Fruit fly (Drosophila melanogaster): ENCODE results near the gene rdhB.

rdhB gene

DNA sequence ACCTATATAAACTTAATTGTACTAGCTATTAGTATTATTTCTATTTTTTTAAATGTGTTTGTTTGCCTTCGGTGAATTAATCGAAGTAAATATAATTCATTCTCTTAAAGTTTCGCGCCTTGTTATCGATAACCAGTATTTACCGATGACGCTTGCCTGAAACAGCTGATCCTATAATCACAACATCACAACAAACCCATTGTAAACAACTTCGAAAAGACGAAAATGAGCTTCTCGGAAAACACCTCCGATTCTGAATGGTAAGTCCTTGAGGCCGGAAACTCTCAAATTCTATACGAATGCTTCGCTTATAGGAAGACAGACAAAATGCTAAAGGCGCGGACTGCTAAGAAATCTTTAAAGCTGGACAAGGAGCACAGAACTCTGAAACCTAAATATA, 28.4 kb downstream of the rdhB start, which contains the start of gene CG34149:
Gene CG34149, plus strand, starts transcription at position 187 of the 400 bp plus-strand sequence.
- TF ChIP-seq Dll (optimal IDR thresholded peaks at IDR 0.05) (no peak), usp (GFP tag; optimal IDR thresholded peaks at IDR 0.05) (no peak), CG8478 (optimal IDR thresholded peaks at IDR 0.05) (no peak), psq (optimal IDR thresholded peaks at IDR 0.05) (no peak), pan (optimal IDR thresholded peaks at IDR 0.05) (no peak), EcR (GFP tag; optimal IDR thresholded peaks at IDR 0.05) (no peak)

DNA sequence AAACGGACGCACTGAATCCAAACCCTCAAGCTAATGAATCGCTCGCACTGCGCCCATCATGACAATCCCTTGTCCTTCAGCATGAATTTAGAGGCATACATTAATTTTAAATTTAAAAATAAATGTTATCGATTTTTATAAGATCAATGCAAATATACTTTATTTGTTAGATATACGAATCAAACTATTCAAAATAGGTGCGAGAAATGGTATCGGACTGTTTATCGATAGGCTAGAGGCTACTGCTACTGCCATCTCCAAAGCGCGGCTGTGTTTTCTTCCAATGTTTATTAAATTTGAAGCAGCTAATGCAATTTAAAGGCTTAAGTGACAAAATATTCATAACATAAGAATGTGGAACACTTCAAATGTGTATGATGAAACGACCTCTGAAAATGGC, 29.6 kb downstream of the rdhB start, which contains the start of gene CG43342:
Gene CG43342, plus strand, starts transcription at position 264 of the 400 bp plus-strand sequence.
- no peak for TF ChIP-seq Dll (optimal IDR thresholded peaks at IDR 0.05)
- no peak for TF ChIP-seq pan (optimal IDR thresholded peaks at IDR 0.05)
- no peak for TF ChIP-seq CG8478 (optimal IDR thresholded peaks at IDR 0.05)
- TF ChIP-seq psq (optimal IDR thresholded peaks at IDR 0.05), result no peak
- no peak for TF ChIP-seq usp (GFP tag; optimal IDR thresholded peaks at IDR 0.05)
- no peak for TF ChIP-seq EcR (GFP tag; optimal IDR thresholded peaks at IDR 0.05)

DNA sequence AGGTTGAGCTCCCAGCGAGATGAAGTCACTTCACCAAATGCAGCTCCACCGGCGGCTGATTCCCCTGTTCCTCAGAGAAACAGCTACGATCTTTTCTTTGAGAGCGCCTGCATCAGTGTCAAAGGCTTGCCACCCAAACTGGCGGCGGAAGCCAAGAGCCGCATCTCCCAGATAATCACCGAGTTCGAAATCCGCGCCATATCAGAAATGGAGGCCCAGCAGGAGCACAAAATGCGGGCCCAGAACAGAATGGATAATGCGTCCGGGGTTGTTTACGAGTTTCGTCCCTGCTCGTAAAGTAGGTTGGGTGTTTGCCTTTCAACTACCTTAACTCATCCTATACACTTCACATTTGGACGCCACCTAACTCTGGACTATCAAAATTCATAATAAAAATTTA, 30.2 kb downstream of the rdhB start, which contains the start of gene Gpdh3:
Gene Gpdh3, plus strand, starts transcription at position 301 of the 400 bp plus-strand sequence.
- TF ChIP-seq pan (optimal IDR thresholded peaks at IDR 0.05) (no peak), usp (GFP tag; optimal IDR thresholded peaks at IDR 0.05) (no peak), EcR (GFP tag; optimal IDR thresholded peaks at IDR 0.05) (no peak), CG8478 (optimal IDR thresholded peaks at IDR 0.05) (no peak)

DNA sequence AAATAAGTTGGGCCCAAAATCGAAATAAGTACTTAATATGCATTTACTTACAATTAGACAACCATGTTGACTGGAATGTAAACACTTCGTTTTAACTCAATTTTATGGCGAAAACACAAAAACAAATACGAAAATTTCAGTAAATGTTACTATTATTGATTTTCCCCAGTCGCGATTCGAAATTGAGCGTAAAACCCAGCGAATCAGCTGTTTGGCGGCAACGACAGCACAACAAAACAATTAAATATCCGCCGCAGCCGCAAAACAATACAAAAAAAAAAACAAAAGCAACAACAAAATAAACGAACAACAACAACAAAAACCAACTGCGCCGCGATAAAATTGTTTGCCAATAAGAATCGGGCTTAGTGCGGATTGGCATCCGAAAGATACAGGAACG, 38.1 kb downstream of the rdhB start, which contains the start of the genes CAH8 and CG7059:
Gene CAH8, minus strand, starts transcription at position 101 of the 400 bp plus-strand sequence.
Gene CG7059, plus strand, starts transcription at position 167 of the 400 bp plus-strand sequence.
- TF ChIP-seq EcR (GFP tag; optimal IDR thresholded peaks at IDR 0.05), result no peak

DNA sequence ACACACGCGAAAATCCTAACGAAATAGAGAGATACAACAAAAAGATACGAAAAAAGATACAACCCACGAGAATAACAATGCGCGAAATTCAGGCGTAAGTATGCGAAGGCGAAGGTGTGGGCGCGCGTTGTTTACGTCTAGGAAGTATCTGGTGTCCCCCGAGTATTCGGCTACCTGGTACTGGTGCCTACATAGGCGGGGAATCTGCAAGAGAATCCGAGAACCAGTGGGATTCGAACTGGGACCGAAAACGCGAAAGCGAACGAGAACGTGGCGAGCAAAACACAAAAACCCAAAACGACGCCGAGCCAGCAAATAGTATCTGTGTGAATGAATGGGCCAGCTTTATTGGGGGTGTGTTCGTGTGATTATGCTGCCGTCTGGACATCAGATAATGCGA, 38.6 kb downstream of the rdhB start:
- no peak for TF ChIP-seq EcR (GFP tag; optimal IDR thresholded peaks at IDR 0.05)
- no peak for TF ChIP-seq Dll (optimal IDR thresholded peaks at IDR 0.05)
- no peak for TF ChIP-seq usp (GFP tag; optimal IDR thresholded peaks at IDR 0.05)
- no peak for TF ChIP-seq psq (optimal IDR thresholded peaks at IDR 0.05)
- no peak for TF ChIP-seq CG8478 (optimal IDR thresholded peaks at IDR 0.05)

DNA sequence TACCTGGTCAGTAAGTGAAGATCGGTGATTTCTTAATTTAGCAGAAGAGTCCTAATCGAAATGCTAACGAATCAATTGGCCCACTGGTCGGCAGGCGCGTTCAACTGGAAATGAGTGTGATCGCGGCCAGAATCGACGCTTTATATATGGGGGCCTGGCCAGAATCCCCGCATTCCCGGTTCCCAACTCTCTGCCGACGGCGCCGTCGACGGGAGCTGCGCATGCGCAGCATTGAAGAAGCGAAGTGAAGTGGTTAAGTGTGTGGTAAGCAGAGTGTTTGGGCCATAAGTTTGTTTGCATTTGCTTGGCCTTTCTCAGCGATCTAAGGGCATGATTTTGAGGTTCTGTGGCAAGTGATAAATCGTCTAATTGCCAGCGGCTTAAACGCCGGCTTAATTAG, 42.5 kb downstream of the rdhB start, which contains the start of gene CG13857:
Gene CG13857, minus strand, starts transcription at position 101 of the 400 bp plus-strand sequence.
- no peak for TF ChIP-seq usp (GFP tag; optimal IDR thresholded peaks at IDR 0.05)
- no peak for TF ChIP-seq Dll (optimal IDR thresholded peaks at IDR 0.05)
- TF ChIP-seq CG8478 (optimal IDR thresholded peaks at IDR 0.05), result no peak
- TF ChIP-seq psq (optimal IDR thresholded peaks at IDR 0.05), result no peak
- TF ChIP-seq pan (optimal IDR thresholded peaks at IDR 0.05), result no peak
- TF ChIP-seq EcR (GFP tag; optimal IDR thresholded peaks at IDR 0.05), result no peak

DNA sequence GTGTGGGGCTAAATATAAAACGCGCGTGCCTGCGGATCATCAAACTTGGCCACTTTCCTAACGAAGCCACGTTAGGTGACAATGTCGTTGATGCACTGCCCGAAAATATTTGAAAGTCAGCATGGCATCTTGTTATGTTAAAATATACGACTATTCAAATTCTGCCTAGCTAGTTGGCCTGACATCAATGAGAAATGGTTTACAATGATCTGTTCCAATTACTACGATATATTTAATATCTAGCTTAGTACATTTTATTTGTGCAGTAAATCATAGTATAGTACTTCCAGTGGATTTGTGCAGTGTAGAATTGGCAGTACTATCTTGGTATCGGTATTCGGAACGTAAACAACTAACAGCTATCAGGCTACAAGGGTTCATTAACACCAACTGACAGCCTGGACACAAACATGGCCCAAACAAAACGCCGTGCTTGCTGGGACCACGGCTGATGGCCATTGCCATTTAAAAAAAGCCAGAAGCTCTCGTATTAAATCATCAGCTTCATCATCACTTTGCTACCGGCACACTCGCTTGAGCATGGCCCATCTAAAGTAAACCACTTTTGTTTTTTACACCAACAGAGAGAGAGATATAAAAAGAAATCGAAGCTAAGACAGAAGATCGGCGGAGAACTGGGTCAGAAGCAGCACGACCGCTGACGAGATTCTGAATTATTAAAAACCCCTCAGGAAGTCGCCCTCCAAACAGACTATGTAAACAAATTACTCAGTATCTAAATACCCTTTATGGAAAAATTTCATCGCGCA, 44.1 kb downstream of the rdhB start:
- no peak for TF ChIP-seq Dll (optimal IDR thresholded peaks at IDR 0.05)
- no peak for TF ChIP-seq EcR (GFP tag; optimal IDR thresholded peaks at IDR 0.05)
- no peak for TF ChIP-seq psq (optimal IDR thresholded peaks at IDR 0.05)
- TF ChIP-seq usp (GFP tag; optimal IDR thresholded peaks at IDR 0.05), result no peak
- TF ChIP-seq pan (optimal IDR thresholded peaks at IDR 0.05), result no peak
- no peak for TF ChIP-seq CG8478 (optimal IDR thresholded peaks at IDR 0.05)

DNA sequence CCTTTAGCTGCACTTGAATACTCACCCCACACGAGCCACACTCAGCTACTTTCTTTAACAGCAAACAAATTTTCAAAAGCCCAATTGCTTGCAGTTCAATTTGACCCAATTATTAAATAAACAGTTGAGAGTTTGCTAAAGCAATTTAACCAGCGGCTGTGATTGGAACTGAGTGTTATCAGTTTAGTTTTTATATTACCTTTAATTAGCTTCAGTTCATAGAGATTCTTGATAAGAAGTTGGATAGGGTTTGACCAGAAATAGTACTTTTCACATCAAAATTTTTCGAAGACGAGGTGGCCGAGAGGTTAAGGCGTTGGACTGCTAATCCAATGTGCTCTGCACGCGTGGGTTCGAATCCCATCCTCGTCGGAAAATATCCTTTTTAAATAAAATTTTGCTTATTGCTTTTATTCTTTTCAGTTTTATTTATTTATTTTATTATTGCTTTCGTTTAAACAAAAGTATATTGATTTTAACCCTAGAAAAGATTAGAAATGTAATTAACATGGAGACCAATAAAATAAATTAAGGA, 44.8 kb downstream of the rdhB start:
- no peak for TF ChIP-seq pan (optimal IDR thresholded peaks at IDR 0.05)
- no peak for TF ChIP-seq usp (GFP tag; optimal IDR thresholded peaks at IDR 0.05)
- no peak for TF ChIP-seq Dll (optimal IDR thresholded peaks at IDR 0.05)
- no peak for TF ChIP-seq EcR (GFP tag; optimal IDR thresholded peaks at IDR 0.05)
- no peak for TF ChIP-seq CG8478 (optimal IDR thresholded peaks at IDR 0.05)
- no peak for TF ChIP-seq psq (optimal IDR thresholded peaks at IDR 0.05)

DNA sequence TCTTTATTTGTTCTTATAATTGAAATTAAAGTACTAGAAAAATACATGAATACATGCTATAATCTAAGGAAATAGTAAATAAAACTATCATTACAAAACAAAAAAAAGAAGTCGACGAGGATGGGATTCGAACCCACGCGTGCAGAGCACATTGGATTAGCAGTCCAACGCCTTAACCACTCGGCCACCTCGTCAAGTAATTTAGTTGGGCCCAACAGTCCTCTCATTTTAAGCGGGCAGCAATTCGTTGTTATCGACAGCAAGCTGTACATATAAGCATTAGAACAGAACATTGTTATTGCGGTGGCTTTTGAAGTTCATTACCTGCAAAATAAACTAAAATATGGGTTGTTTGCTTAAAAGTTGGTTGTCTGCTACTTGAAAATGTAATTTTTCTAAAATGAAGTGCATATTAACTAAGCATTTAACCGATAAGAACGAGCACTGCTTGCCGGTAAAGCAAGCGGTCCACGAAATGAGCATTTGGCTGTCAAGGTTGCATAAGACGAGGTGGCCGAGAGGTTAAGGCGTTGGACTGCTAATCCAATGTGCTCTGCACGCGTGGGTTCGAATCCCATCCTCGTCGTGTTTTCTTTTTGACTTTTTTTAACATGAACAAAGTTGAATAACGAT, 45.7 kb downstream of the rdhB start:
- peak; percentile 44 for TF ChIP-seq CG8478 (optimal IDR thresholded peaks at IDR 0.05)
- no peak for TF ChIP-seq usp (GFP tag; optimal IDR thresholded peaks at IDR 0.05)
- no peak for TF ChIP-seq EcR (GFP tag; optimal IDR thresholded peaks at IDR 0.05)
- no peak for TF ChIP-seq psq (optimal IDR thresholded peaks at IDR 0.05)
- TF ChIP-seq Dll (optimal IDR thresholded peaks at IDR 0.05), result no peak

DNA sequence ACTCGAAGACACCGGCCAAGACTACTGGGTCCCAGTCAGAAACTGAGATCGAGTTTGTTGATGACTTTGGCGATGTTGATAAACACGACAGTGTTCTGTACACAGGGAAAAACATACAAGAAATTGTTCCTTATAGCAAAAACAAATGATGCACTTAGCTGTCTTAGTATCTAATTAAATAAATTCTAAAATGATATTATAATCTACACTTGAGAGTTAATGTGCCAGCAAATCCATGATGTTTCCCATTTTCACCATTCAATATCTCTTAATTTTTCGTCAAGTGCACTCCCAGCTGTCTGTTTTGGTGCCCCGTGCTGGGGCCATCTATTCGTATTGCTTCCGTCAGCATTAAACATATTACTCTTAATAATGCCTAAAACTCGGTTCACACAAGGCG, 48.8 kb downstream of the rdhB start:
- no peak for TF ChIP-seq psq (optimal IDR thresholded peaks at IDR 0.05)
- no peak for TF ChIP-seq Dll (optimal IDR thresholded peaks at IDR 0.05)
- TF ChIP-seq EcR (GFP tag; optimal IDR thresholded peaks at IDR 0.05), result no peak
- no peak for TF ChIP-seq usp (GFP tag; optimal IDR thresholded peaks at IDR 0.05)
- no peak for TF ChIP-seq CG8478 (optimal IDR thresholded peaks at IDR 0.05)
- TF ChIP-seq pan (optimal IDR thresholded peaks at IDR 0.05), result no peak

DNA sequence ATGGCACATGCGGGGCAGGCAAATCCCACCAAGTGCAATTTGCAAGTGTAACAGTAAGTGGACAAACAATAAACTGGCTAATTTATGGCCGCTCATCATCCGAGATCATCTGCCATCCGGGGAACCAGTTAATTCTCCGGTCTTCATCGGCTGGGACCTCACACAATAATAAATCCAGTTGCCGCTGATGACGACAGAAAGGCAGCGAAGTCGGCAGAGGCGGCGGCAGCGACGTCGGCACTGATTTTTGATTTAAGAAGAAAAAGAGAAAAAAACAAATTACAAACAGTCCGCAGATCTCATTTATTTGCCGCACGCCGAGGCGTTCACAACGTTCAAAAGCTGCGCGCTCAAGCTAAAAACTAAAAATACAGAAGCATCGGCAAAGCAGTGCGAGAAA, 50.9 kb downstream of the rdhB start, which contains the start of gene CG13856:
Gene CG13856, plus strand, starts transcription at position 301 of the 400 bp plus-strand sequence.
- TF ChIP-seq usp (GFP tag; optimal IDR thresholded peaks at IDR 0.05) (no peak), CG8478 (optimal IDR thresholded peaks at IDR 0.05) (no peak)

DNA sequence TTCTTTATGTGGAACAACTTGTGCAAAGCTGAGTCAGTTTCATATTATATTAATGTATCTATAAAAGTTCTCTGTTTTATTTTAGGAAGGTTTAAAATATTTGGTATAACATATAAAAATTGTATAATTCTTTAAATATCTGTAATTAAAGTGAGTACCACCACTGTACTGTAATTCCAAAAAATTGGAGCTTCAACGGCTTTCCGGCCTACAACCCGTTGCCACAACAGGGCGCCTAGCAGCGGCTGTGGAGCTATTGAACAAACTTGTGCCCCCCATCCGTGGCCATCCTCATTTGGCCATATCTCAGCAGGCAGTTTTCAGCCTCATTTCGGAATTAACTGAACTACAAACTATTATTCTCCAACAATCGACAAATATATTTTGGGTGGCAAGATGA, 54.1 kb downstream of the rdhB start, which contains the start of gene CG13855:
Gene CG13855, plus strand, starts transcription at position 301 of the 400 bp plus-strand sequence.
- no peak for TF ChIP-seq CG8478 (optimal IDR thresholded peaks at IDR 0.05)
- TF ChIP-seq Dll (optimal IDR thresholded peaks at IDR 0.05), result no peak
- TF ChIP-seq psq (optimal IDR thresholded peaks at IDR 0.05), result no peak

Data from whole organism.